Worm (Caenorhabditis elegans) whole organism, midembryonic: ENCODE data around the gene snfc-5.

Experiments
- T22C8.4 ChIP-seq: fragments of 200-800 bp; sonication (Bioruptor generic); IDR thresholded peaks from 2 replicates; pipeline ENCODE4 v1.3.6; 2022; ENCODE audit warnings: missing genetic modification characterization, missing compliant biosample characterization
- cog-1 ChIP-seq: sonication (generic microtip); optimal IDR thresholded peaks from 2 replicates; lab custom pipeline; 2016; ENCODE audit warnings: missing genetic modification characterization, missing compliant biosample characterization
- flt-1 ChIP-seq: fragments of 200-800 bp; sonication (Bioruptor generic); IDR thresholded peaks from 2 replicates; pipeline ENCODE4 v1.3.6; 2022; ENCODE audit warnings: missing genetic modification characterization, missing compliant biosample characterization
- klf-2 ChIP-seq: fragments of 200-800 bp; sonication (Bioruptor generic); conservative IDR thresholded peaks from 2 replicates; pipeline ENCODE4 v1.3.6; 2022; ENCODE audit warnings: missing genetic modification reagents, missing genetic modification characterization, missing compliant biosample characterization
- med-1 ChIP-seq: sonication (generic microtip); optimal IDR thresholded peaks from 2 replicates; lab custom pipeline; 2017; ENCODE audit warnings: missing genetic modification characterization, mild to moderate bottlenecking, missing compliant biosample characterization, antibody characterized with exemption, missing genetic modification reagents; ENCODE audit not compliant: insufficient read depth
- ref-1 ChIP-seq: fragments of 200-800 bp; sonication (Bioruptor generic); conservative IDR thresholded peaks from 2 replicates; pipeline ENCODE4 v1.3.6; 2022; ENCODE audit warnings: missing genetic modification reagents, missing genetic modification characterization, missing compliant biosample characterization
- ztf-23 ChIP-seq: fragments of 200-800 bp; sonication (Bioruptor generic); IDR thresholded peaks from 2 replicates; pipeline ENCODE4 v1.3.6; 2022; ENCODE audit warnings: missing genetic modification reagents, missing genetic modification characterization, missing compliant biosample characterization
- ztf-29 ChIP-seq: fragments of 200-800 bp; sonication (Bioruptor generic); IDR thresholded peaks from 2 replicates; pipeline ENCODE4 v1.3.6; 2022; ENCODE audit warnings: missing genetic modification reagents, missing genetic modification characterization, missing compliant biosample characterization

ce11 chrIII:4441781-4442180 lies 37.2 kb downstream of the snfc-5 start, which contains the start of gene nex-3:
- TF ChIP-seq flt-1 (GFP tag; lab: Robert Waterston, UW), result no peak
- no peak for TF ChIP-seq ref-1 (GFP tag; lab: Robert Waterston, UW)
- no peak for TF ChIP-seq klf-2 (GFP tag; lab: Robert Waterston, UW)
- TF ChIP-seq cog-1 (tag; lab: Kevin White, UChicago), result no peak
- no peak for TF ChIP-seq ztf-23 (GFP tag; lab: Robert Waterston, UW)
- no peak for TF ChIP-seq med-1 (GFP tag; lab: Kevin White, UChicago)
- TF ChIP-seq ztf-29 (GFP tag; lab: Robert Waterston, UW), result no peak
- TF ChIP-seq T22C8.4 (GFP tag; lab: Robert Waterston, UW), result no peak
